Worm (Caenorhabditis elegans): ENCODE measurements around the gene ZC239.20.

DNA sequence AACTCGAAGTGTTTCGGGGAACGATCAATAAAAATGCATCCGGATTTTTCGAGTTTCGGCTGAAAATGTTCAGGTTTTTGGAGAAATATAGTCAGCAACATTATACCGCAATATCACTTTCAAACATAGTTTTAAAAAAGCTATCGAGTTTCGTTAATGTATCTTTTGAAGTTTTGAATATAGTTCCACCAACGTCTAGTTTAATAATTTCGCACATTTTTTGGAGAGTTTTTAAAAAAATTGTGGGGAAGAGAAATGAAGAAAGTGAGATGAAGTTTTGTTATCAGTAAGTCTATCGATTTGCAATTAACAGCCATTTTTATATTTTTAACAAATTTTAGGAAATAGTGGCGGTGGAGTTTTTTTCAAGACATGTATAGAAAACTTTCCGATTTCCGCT is 19.5 kb upstream of the ZC239.20 start, which contains the start of gene ZC239.17:
- TF ChIP-seq fos-1 (tag; optimal IDR thresholded peaks at IDR 0.05): no peak
- no peak for TF ChIP-seq nhr-11 (tag; optimal IDR thresholded peaks at IDR 0.05)
- TF ChIP-seq lin-13 (GFP tag; optimal IDR thresholded peaks at IDR 0.05): no peak
- no peak for TF ChIP-seq snpc-4 (tag; optimal IDR thresholded peaks at IDR 0.05)
- TF ChIP-seq peb-1 (tag; optimal IDR thresholded peaks at IDR 0.05): no peak
- no peak for TF ChIP-seq unc-62 (GFP tag; optimal IDR thresholded peaks at IDR 0.05)
- no peak for TF ChIP-seq ceh-16 (tag; optimal IDR thresholded peaks at IDR 0.05)
- TF ChIP-seq blmp-1 (tag; optimal IDR thresholded peaks at IDR 0.05; ENCODE audit: insufficient read depth): no peak
- TF ChIP-seq nhr-77 (tag; optimal IDR thresholded peaks at IDR 0.05): no peak
